Worm (Caenorhabditis elegans) whole organism, late embryonic: ENCODE data around the gene fbxb-118.

Source experiments
- K02D7.2 ChIP-seq: sonication (generic microtip); optimal IDR thresholded peaks from 2 replicates; lab custom pipeline; 2017; ENCODE audit warnings: mild to moderate bottlenecking, missing genetic modification characterization, missing compliant biosample characterization
- ceh-19 ChIP-seq: fragments of 200-800 bp; sonication (Bioruptor generic); optimal IDR thresholded peaks from 2 replicates; lab custom pipeline; 2018; ENCODE audit warnings: mild to moderate bottlenecking, missing genetic modification characterization, missing compliant biosample characterization
- ceh-9 ChIP-seq: sonication (generic microtip); optimal IDR thresholded peaks from 2 replicates; lab custom pipeline; 2016; ENCODE audit warnings: mild to moderate bottlenecking, missing genetic modification characterization, inconsistent platforms, missing compliant biosample characterization
- dve-1 ChIP-seq: sonication (generic microtip); optimal IDR thresholded peaks from 2 replicates; lab custom pipeline; 2017; ENCODE audit warnings: antibody characterized with exemption, mild to moderate bottlenecking, missing genetic modification characterization, missing compliant biosample characterization
- ets-4 ChIP-seq: sonication (generic microtip); optimal IDR thresholded peaks from 2 replicates; lab custom pipeline; 2016; ENCODE audit warnings: missing genetic modification characterization, missing compliant biosample characterization
- nhr-11 ChIP-seq: fragments of 150-350 bp; optimal IDR thresholded peaks from 2 replicates; lab custom pipeline; 2014; ENCODE audit warnings: missing biosample characterization, missing genetic modification characterization
- pha-4 ChIP-seq: fragments of 150-350 bp; optimal IDR thresholded peaks from 2 replicates; lab custom pipeline; 2018; ENCODE audit warnings: missing biosample characterization, missing genetic modification reagents, missing genetic modification characterization
- pros-1 ChIP-seq: fragments of 150-350 bp; optimal IDR thresholded peaks from 2 replicates; lab custom pipeline; 2014; ENCODE audit warnings: missing biosample characterization, missing genetic modification reagents, missing genetic modification characterization
- zip-5 ChIP-seq: sonication (generic microtip); optimal IDR thresholded peaks from 2 replicates; lab custom pipeline; 2016; ENCODE audit warnings: missing genetic modification characterization, missing compliant biosample characterization

DNA sequence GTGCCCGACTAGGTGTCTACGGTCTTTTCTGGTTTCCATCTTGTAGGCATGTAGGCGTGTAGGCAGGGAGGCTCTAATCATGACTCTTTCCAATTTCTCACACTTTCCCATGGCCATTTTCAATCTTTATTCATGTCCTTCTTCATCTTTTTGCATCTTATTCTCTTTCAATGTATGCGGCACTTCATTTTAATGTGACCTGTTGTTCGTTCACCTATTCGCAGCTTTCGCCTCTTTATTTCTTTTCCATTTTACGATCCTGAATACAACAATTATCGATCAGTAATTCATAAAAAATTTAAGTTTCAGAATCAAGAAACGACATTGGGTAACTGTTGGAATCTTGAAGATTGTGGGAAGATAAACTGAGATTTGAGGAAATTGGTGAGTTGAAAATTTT is 36.6 kb upstream of the fbxb-118 start, which contains the start of gene rhgf-2:
- TF ChIP-seq ceh-9 (no peak), ets-4 (tag; lab: Kevin White, UChicago) (no peak), K02D7.2 (tag; lab: Kevin White, UChicago) (no peak), nhr-11 (tag; lab: Kevin White, UChicago) (no peak), zip-5 (no peak), pha-4 (tag; lab: Kevin White, UChicago) (no peak), dve-1 (tag; lab: Kevin White, UChicago) (no peak), pros-1 (no peak), ceh-19 (GFP tag; lab: Kevin White, UChicago) (no peak)
